Worm (Caenorhabditis elegans) whole organism, L4 larva: Measurements from ENCODE around the gene cyn-11.

ENCODE experiments used
- F26F4.8 ChIP-seq: fragments of 200-800 bp; sonication (Bioruptor generic); conservative IDR thresholded peaks from 2 replicates; pipeline ENCODE4 v1.3.6; 2022; ENCODE audit warnings: missing genetic modification characterization, missing compliant biosample characterization
- ama-1 ChIP-seq: fragments of 150-350 bp; optimal IDR thresholded peaks from 2 replicates; lab custom pipeline; 2014; ENCODE audit warnings: inconsistent platforms, mixed read lengths
- ceh-20 ChIP-seq: fragments of 200-800 bp; sonication (Bioruptor generic); IDR thresholded peaks from 2 replicates; pipeline ENCODE4 v1.3.6; 2022; ENCODE audit warnings: missing genetic modification reagents, missing genetic modification characterization, missing compliant biosample characterization
- ces-1 ChIP-seq: fragments of 150-350 bp; sonication (generic microtip); optimal IDR thresholded peaks from 4 replicates; lab custom pipeline; 2014; ENCODE audit warnings: missing biosample characterization, missing genetic modification reagents, missing genetic modification characterization
- set-16 ChIP-seq: fragments of 200-800 bp; sonication (Bioruptor generic); IDR thresholded peaks from 2 replicates; pipeline ENCODE4 v1.3.6; 2022; ENCODE audit warnings: missing genetic modification reagents, missing genetic modification characterization, missing compliant biosample characterization
- snpc-4 ChIP-seq: fragments of 150-350 bp; optimal IDR thresholded peaks from 2 replicates; lab custom pipeline; 2014; ENCODE audit warnings: missing biosample characterization, missing genetic modification characterization
- unc-130 ChIP-seq: sonication (generic microtip); optimal IDR thresholded peaks from 2 replicates; lab custom pipeline; 2016; ENCODE audit warnings: missing genetic modification reagents, missing genetic modification characterization, missing compliant biosample characterization
- unc-62 ChIP-seq, 3 experiments: fragments of 150-350 bp in 1 of 3; sonication (generic microtip); optimal IDR thresholded peaks in 2 of 3; peaks in 1 of 3; 1 replicate in 1 of 3; 2 replicates in 2 of 3; lab custom pipeline; 2014 to 2017; ENCODE audit warnings: missing biosample characterization in 3 of 3, missing genetic modification characterization in 3 of 3, missing genetic modification reagents in 3 of 3, missing genotype in 1 of 3
- zag-1 ChIP-seq: fragments of 150-350 bp; optimal IDR thresholded peaks from 2 replicates; lab custom pipeline; 2014; ENCODE audit warnings: missing biosample characterization, missing genetic modification characterization
- ztf-11 ChIP-seq: fragments of 150-350 bp; optimal IDR thresholded peaks from 2 replicates; lab custom pipeline; 2014; ENCODE audit warnings: missing biosample characterization, missing genetic modification characterization

ce11 chrII:8750056-8750455, 34.0 kb upstream of the cyn-11 start:
- TF ChIP-seq snpc-4 (tag; lab: Kevin White, UChicago) (no peak), unc-130 (GFP tag; lab: Kevin White, UChicago) (no peak), F26F4.8 (GFP tag; lab: Robert Waterston, UW) (no peak), unc-62 (GFP tag; optimal IDR thresholded peaks at IDR 0.05 in 1 of 2; lab: Kevin White, UChicago) (no peak), unc-62 (tag; optimal IDR thresholded peaks at IDR 0.05; lab: Kevin White, UChicago) (no peak), ztf-11 (no peak), ama-1 (lab: Kevin White, UChicago) (no peak), ceh-20 (GFP tag; lab: Robert Waterston, UW) (no peak), ces-1 (GFP tag; lab: Kevin White, UChicago) (no peak), zag-1 (tag; lab: Kevin White, UChicago) (no peak), set-16 (no peak)
